Fruit fly (Drosophila melanogaster) whole organism, embryonic: ENCODE data around the gene Taf8.
A peak's percentile ranks its signal among the peaks of the same experiment; 100 is the strongest.

ENCODE experiments used
- Atf-2 ChIP-seq: fragments of 200-800 bp; sonication (Bioruptor generic); optimal IDR thresholded peaks from 2 replicates; lab custom pipeline; 2016; ENCODE audit warnings: missing biosample characterization, missing genetic modification characterization
- CG12219 ChIP-seq: fragments of 200-800 bp; sonication (Bioruptor generic); optimal IDR thresholded peaks from 3 replicates; lab custom pipeline; 2018; ENCODE audit warnings: missing biosample characterization, mild to moderate bottlenecking, missing genetic modification characterization
- CG14014 ChIP-seq: fragments of 200-800 bp; sonication (Bioruptor generic); IDR thresholded peaks from 2 replicates; pipeline ENCODE4 v1.3.6; 2022; ENCODE audit warnings: missing biosample characterization, missing genetic modification characterization
- CG1647 ChIP-seq: fragments of 200-800 bp; sonication (Bioruptor generic); optimal IDR thresholded peaks from 3 replicates; lab custom pipeline; 2016; ENCODE audit warnings: missing biosample characterization, missing genetic modification characterization
- CG18262 ChIP-seq: fragments of 200-800 bp; optimal IDR thresholded peaks from 3 replicates; lab custom pipeline; 2019; ENCODE audit warnings: missing biosample characterization, mild to moderate bottlenecking, missing genetic modification characterization, moderate library complexity
- CG2712 ChIP-seq: fragments of 200-800 bp; optimal IDR thresholded peaks from 3 replicates; lab custom pipeline; 2019; ENCODE audit warnings: missing biosample characterization, mild to moderate bottlenecking, missing genetic modification characterization, moderate library complexity
- CG30020 ChIP-seq: fragments of 200-800 bp; optimal IDR thresholded peaks from 2 replicates; lab custom pipeline; 2019; ENCODE audit warnings: missing biosample characterization, mild to moderate bottlenecking, missing genetic modification characterization, moderate library complexity
- CG30431 ChIP-seq: fragments of 200-800 bp; sonication (Bioruptor generic); optimal IDR thresholded peaks from 2 replicates; lab custom pipeline; 2017; ENCODE audit warnings: missing biosample characterization, missing genetic modification characterization
- CG3838 ChIP-seq: fragments of 200-800 bp; sonication (Bioruptor generic); optimal IDR thresholded peaks from 3 replicates; lab custom pipeline; 2016; ENCODE audit warnings: missing biosample characterization, missing genetic modification characterization
- CG3847 ChIP-seq: fragments of 200-800 bp; sonication (Bioruptor generic); IDR thresholded peaks from 2 replicates; pipeline ENCODE4 v1.3.6; 2022; ENCODE audit warnings: missing biosample characterization, missing genetic modification characterization
- CG42726 ChIP-seq: fragments of 200-800 bp; sonication (Bioruptor generic); IDR thresholded peaks from 2 replicates; pipeline ENCODE4 v1.3.6; 2022; ENCODE audit warnings: missing biosample characterization, missing genetic modification characterization; ENCODE audit not compliant: partially characterized antibody
- CG5245 ChIP-seq: fragments of 200-800 bp; sonication (Bioruptor generic); optimal IDR thresholded peaks from 3 replicates; lab custom pipeline; 2016; ENCODE audit warnings: missing biosample characterization, missing genetic modification characterization
- CG6683 ChIP-seq: fragments of 200-800 bp; sonication (Bioruptor generic); optimal IDR thresholded peaks from 2 replicates; lab custom pipeline; 2017; ENCODE audit warnings: missing biosample characterization, mild to moderate bottlenecking, missing genetic modification characterization, missing genetic modification reagents
- CG6765 ChIP-seq: fragments of 200-800 bp; sonication (Bioruptor generic); optimal IDR thresholded peaks from 3 replicates; lab custom pipeline; 2017; ENCODE audit warnings: missing biosample characterization, mild to moderate bottlenecking, missing genetic modification characterization
- CG7271 ChIP-seq: fragments of 200-800 bp; sonication (Bioruptor generic); optimal IDR thresholded peaks from 2 replicates; lab custom pipeline; 2018; ENCODE audit warnings: missing biosample characterization, mild to moderate bottlenecking, missing genetic modification characterization, moderate library complexity
- CG8388 ChIP-seq: fragments of 200-800 bp; sonication (Bioruptor generic); optimal IDR thresholded peaks from 2 replicates; lab custom pipeline; 2019; ENCODE audit warnings: missing biosample characterization, mild to moderate bottlenecking, missing genetic modification characterization, moderate library complexity
- D19B ChIP-seq: fragments of 200-800 bp; sonication (Bioruptor generic); optimal IDR thresholded peaks from 2 replicates; lab custom pipeline; 2017; ENCODE audit warnings: missing biosample characterization, mild to moderate bottlenecking, missing genetic modification characterization
- Gsc ChIP-seq: fragments of 200-800 bp; sonication (Bioruptor generic); IDR thresholded peaks from 2 replicates; pipeline ENCODE4 v1.3.6; 2022; ENCODE audit warnings: missing biosample characterization, missing genetic modification characterization
- Gug ChIP-seq: fragments of 200-800 bp; sonication (Bioruptor generic); IDR thresholded peaks from 4 replicates; pipeline ENCODE4 v1.3.6; 2022; ENCODE audit warnings: missing biosample characterization, missing genetic modification characterization
- Lhr ChIP-seq: fragments of 200-800 bp; sonication (Bioruptor generic); optimal IDR thresholded peaks from 3 replicates; lab custom pipeline; 2017; ENCODE audit warnings: mild to moderate bottlenecking, missing biosample characterization, missing genetic modification reagents, missing genetic modification characterization
- Lim3 ChIP-seq: fragments of 200-800 bp; sonication (Bioruptor generic); IDR thresholded peaks from 2 replicates; pipeline ENCODE4 v1.3.6; 2022; ENCODE audit warnings: missing biosample characterization, missing genetic modification characterization
- Med ChIP-seq: fragments of 200-800 bp; sonication (Bioruptor generic); peaks from one replicate; lab custom pipeline; 2016; ENCODE audit warnings: missing biosample characterization, missing genetic modification characterization, mild to moderate bottlenecking, inconsistent platforms, moderate library complexity
- Meics ChIP-seq: fragments of 200-800 bp; sonication (Bioruptor generic); optimal IDR thresholded peaks from 2 replicates; lab custom pipeline; 2017; ENCODE audit warnings: missing biosample characterization, mild to moderate bottlenecking, missing genetic modification characterization
- Pdp1 ChIP-seq, 2 experiments: fragments of 200-800 bp; sonication (Bioruptor generic); optimal IDR thresholded peaks; 3 replicates each; lab custom pipeline; 2016; ENCODE audit warnings: missing biosample characterization in 2 of 2, missing genetic modification characterization in 2 of 2, mild to moderate bottlenecking in 1 of 2, moderate library complexity in 1 of 2
- Poxn ChIP-seq: fragments of 200-800 bp; sonication (Bioruptor generic); IDR thresholded peaks from 2 replicates; pipeline ENCODE4 v1.3.6; 2022; ENCODE audit warnings: missing biosample characterization, missing genetic modification characterization
- Side ChIP-seq: fragments of 200-800 bp; sonication (Bioruptor generic); optimal IDR thresholded peaks from 2 replicates; lab custom pipeline; 2016; ENCODE audit warnings: missing biosample characterization, missing genetic modification characterization
- Tbp ChIP-seq: fragments of >200 bp; optimal IDR thresholded peaks from 2 replicates; lab custom pipeline; 2018; ENCODE audit warnings: missing biosample characterization, missing genetic modification characterization
- bowl ChIP-seq: fragments of 200-800 bp; sonication (Bioruptor generic); IDR thresholded peaks from 2 replicates; pipeline ENCODE4 v1.3.6; 2022; ENCODE audit warnings: missing biosample characterization, missing genetic modification characterization
- bsh ChIP-seq, 2 experiments: fragments of 200-800 bp; sonication (Bioruptor generic); optimal IDR thresholded peaks; 2 replicates each; lab custom pipeline; 2017 to 2018; ENCODE audit warnings: mild to moderate bottlenecking in 2 of 2, missing biosample characterization in 2 of 2, missing genetic modification characterization in 2 of 2, moderate library complexity in 1 of 2
- chinmo ChIP-seq: fragments of 200-800 bp; sonication (Bioruptor generic); IDR thresholded peaks from 4 replicates; pipeline ENCODE4 v1.3.6; 2022; ENCODE audit warnings: missing biosample characterization, missing genetic modification characterization; ENCODE audit not compliant: partially characterized antibody
- chm ChIP-seq: fragments of 200-800 bp; sonication (Bioruptor generic); IDR thresholded peaks from 2 replicates; pipeline ENCODE4 v1.3.6; 2022; ENCODE audit warnings: missing biosample characterization, missing genetic modification characterization
- crc ChIP-seq: fragments of 200-800 bp; sonication (Bioruptor generic); optimal IDR thresholded peaks from 2 replicates; lab custom pipeline; 2016; ENCODE audit warnings: missing biosample characterization, missing genetic modification characterization
- crp ChIP-seq, 2 experiments: fragments of 200-800 bp; sonication (Bioruptor generic); optimal IDR thresholded peaks; 2 replicates in 1 of 2; 3 replicates in 1 of 2; lab custom pipeline; 2017; ENCODE audit warnings: missing biosample characterization in 2 of 2, missing genetic modification characterization in 2 of 2, mild to moderate bottlenecking in 1 of 2, moderate library complexity in 1 of 2
- esg ChIP-seq: fragments of 200-800 bp; sonication (Bioruptor generic); conservative IDR thresholded peaks from 2 replicates; pipeline ENCODE4 v1.3.6; 2022; ENCODE audit warnings: missing biosample characterization, missing genetic modification characterization
- fd102C ChIP-seq: fragments of 200-800 bp; sonication (Bioruptor generic); optimal IDR thresholded peaks from 2 replicates; lab custom pipeline; 2018; ENCODE audit warnings: missing biosample characterization, mild to moderate bottlenecking, missing genetic modification characterization, moderate library complexity
- her ChIP-seq: fragments of 200-800 bp; sonication (Bioruptor generic); optimal IDR thresholded peaks from 2 replicates; lab custom pipeline; 2016; ENCODE audit warnings: missing biosample characterization, missing genetic modification characterization
- jigr1 ChIP-seq: fragments of 200-800 bp; sonication (Bioruptor generic); IDR thresholded peaks from 3 replicates; pipeline ENCODE4 v1.3.6; 2022; ENCODE audit warnings: missing biosample characterization, missing genetic modification characterization
- kay ChIP-seq: fragments of 200-800 bp; sonication (Bioruptor generic); optimal IDR thresholded peaks from 2 replicates; lab custom pipeline; 2016; ENCODE audit warnings: missing biosample characterization, missing genetic modification characterization
- lab ChIP-seq: fragments of 200-800 bp; sonication (Bioruptor generic); optimal IDR thresholded peaks from 3 replicates; lab custom pipeline; 2017; ENCODE audit warnings: missing biosample characterization, missing genetic modification characterization, mild to moderate bottlenecking, moderate library complexity, missing genetic modification reagents
- lilli ChIP-seq: fragments of 200-800 bp; sonication (Bioruptor generic); optimal IDR thresholded peaks from 3 replicates; lab custom pipeline; 2016; ENCODE audit warnings: missing biosample characterization, missing genetic modification characterization
- nau ChIP-seq: fragments of 200-800 bp; sonication (Bioruptor generic); optimal IDR thresholded peaks from 3 replicates; lab custom pipeline; 2017; ENCODE audit warnings: missing biosample characterization, mild to moderate bottlenecking, missing genetic modification characterization, missing genetic modification reagents
- oc ChIP-seq: fragments of 200-800 bp; sonication (Bioruptor generic); optimal IDR thresholded peaks from 2 replicates; lab custom pipeline; 2018; ENCODE audit warnings: missing biosample characterization, mild to moderate bottlenecking, missing genetic modification characterization, moderate library complexity
- phol ChIP-seq: fragments of 200-800 bp; sonication (Bioruptor generic); optimal IDR thresholded peaks from 3 replicates; lab custom pipeline; 2018; ENCODE audit warnings: missing biosample characterization, mild to moderate bottlenecking, missing genetic modification characterization, moderate library complexity
- psq ChIP-seq: fragments of 200-800 bp; sonication (Bioruptor generic); optimal IDR thresholded peaks from 2 replicates; lab custom pipeline; 2017; ENCODE audit warnings: missing biosample characterization, missing genetic modification characterization
- ranshi ChIP-seq: fragments of 200-800 bp; sonication (Bioruptor generic); IDR thresholded peaks from 2 replicates; pipeline ENCODE4 v1.3.6; 2022; ENCODE audit warnings: missing biosample characterization, missing genetic modification characterization
- shn ChIP-seq: fragments of 200-800 bp; sonication (Bioruptor generic); optimal IDR thresholded peaks from 3 replicates; lab custom pipeline; 2016; ENCODE audit warnings: missing biosample characterization, missing genetic modification characterization
- sr ChIP-seq: fragments of 200-800 bp; sonication (Bioruptor generic); IDR thresholded peaks from 3 replicates; pipeline ENCODE4 v1.3.6; 2022; ENCODE audit warnings: missing biosample characterization, missing genetic modification characterization
- usp ChIP-seq: fragments of >200 bp; optimal IDR thresholded peaks from 2 replicates; lab custom pipeline; 2017; ENCODE audit warnings: missing biosample characterization, missing genetic modification characterization
- wdn ChIP-seq: fragments of 200-800 bp; sonication (Bioruptor generic); IDR thresholded peaks from 2 replicates; pipeline ENCODE4 v1.3.6; 2022; ENCODE audit warnings: missing biosample characterization, missing genetic modification characterization
- z ChIP-seq: fragments of 200-800 bp; sonication (Bioruptor generic); IDR thresholded peaks from 3 replicates; pipeline ENCODE4 v1.3.6; 2022; ENCODE audit warnings: missing biosample characterization, missing genetic modification characterization
- zen ChIP-seq: fragments of 200-800 bp; sonication (Bioruptor generic); optimal IDR thresholded peaks from 3 replicates; lab custom pipeline; 2018; ENCODE audit warnings: missing biosample characterization, mild to moderate bottlenecking, missing genetic modification characterization, moderate library complexity

Taf8 gene

DNA sequence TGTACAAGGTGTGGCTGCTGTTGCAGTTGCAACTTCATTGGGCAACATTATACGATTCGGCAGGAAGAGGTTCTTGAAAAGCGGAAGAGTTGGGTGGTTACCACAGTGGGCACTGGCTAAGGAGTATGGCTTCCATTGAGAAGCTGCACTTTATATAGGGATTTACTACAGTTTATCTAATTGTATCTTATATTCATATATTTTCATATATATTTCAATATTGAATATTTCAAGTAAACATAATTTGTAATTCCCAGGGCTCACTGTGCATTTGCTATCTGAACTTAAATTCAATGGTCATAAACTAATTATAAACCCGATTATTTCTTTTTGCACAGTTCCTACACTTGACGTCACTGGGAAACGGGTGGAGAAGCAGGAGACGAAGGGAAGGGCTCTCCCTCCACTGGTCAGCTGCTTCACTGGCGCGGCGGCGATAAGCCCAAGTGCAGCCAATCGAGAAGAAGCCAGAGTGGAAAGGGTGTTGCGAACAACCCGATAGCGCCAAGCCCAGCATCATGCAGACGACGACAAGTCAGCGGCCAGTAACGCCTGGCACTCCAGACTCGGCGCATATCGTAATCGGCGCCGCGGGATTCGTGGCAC is 6.9 kb upstream of the Taf8 start (continued):
- TF ChIP-seq nau (GFP tag; lab: Kevin White, UChicago) (no peak), wdn (GFP tag; lab: Robert Waterston, UW) (peak; percentile 64), Gug (GFP tag; lab: Robert Waterston, UW) (no peak), usp (GFP tag; lab: Kevin White, UChicago) (no peak), Lhr (GFP tag; lab: Kevin White, UChicago) (no peak), Tbp (GFP tag; lab: Kevin White, UChicago) (no peak), ranshi (peak; percentile 40; the same call in 1 of the 2 replicates), Side (GFP tag; lab: Kevin White, UChicago) (no peak), esg (no peak), CG3847 (GFP tag; lab: Robert Waterston, UW) (peak; percentile 51), CG1647 (no peak), CG18262 (tag; lab: Kevin White, UChicago) (no peak), lab (GFP tag; lab: Kevin White, UChicago) (peak; percentile 75), crc (GFP tag; lab: Kevin White, UChicago) (no peak), fd102C (GFP tag; lab: Kevin White, UChicago) (no peak), D19B (GFP tag; lab: Kevin White, UChicago) (peak; percentile 19), Atf-2 (no peak), CG30431 (no peak), Pdp1 (GFP tag; optimal IDR thresholded peaks at IDR 0.05; lab: Kevin White, UChicago) (no peak), CG2712 (tag; lab: Kevin White, UChicago) (no peak), CG3838 (no peak), chm (GFP tag; lab: Robert Waterston, UW) (no peak), zen (tag; lab: Kevin White, UChicago) (no peak), bsh (GFP tag; optimal IDR thresholded peaks at IDR 0.05; lab: Kevin White, UChicago) (peak; percentile 15 to 36), Med (GFP tag; lab: Kevin White, UChicago) (no peak), bowl (no peak), lilli (GFP tag; lab: Kevin White, UChicago) (peak; percentile 42), jigr1 (GFP tag; lab: Robert Waterston, UW) (no peak), her (GFP tag; lab: Kevin White, UChicago) (no peak), CG30020 (tag; lab: Kevin White, UChicago) (no peak), kay (GFP tag; lab: Kevin White, UChicago) (no peak), psq (no peak), Lim3 (no peak), Meics (GFP tag; lab: Kevin White, UChicago) (peak; percentile 61), oc (tag; lab: Kevin White, UChicago) (no peak), CG6683 (GFP tag; lab: Kevin White, UChicago) (peak; percentile 20), Poxn (0 out of 2 replicates have a peak, but pooled peaks have one; percentile 17), chinmo (GFP tag; lab: Robert Waterston, UW) (no peak), CG5245 (GFP tag; lab: Kevin White, UChicago) (no peak), CG7271 (tag; lab: Kevin White, UChicago) (no peak), CG8388 (no peak), Gsc (GFP tag; lab: Robert Waterston, UW) (no peak), CG12219 (GFP tag; lab: Kevin White, UChicago) (no peak), sr (GFP tag; lab: Robert Waterston, UW) (no peak), CG42726 (GFP tag; lab: Robert Waterston, UW) (no peak), CG14014 (GFP tag; lab: Robert Waterston, UW) (no peak), shn (no peak), z (GFP tag; lab: Robert Waterston, UW) (no peak), phol (tag; lab: Kevin White, UChicago) (peak; percentile 18), CG6765 (GFP tag; lab: Kevin White, UChicago) (no peak), crp (GFP tag; optimal IDR thresholded peaks at IDR 0.05; lab: Kevin White, UChicago) (no peak)
